Worm (Caenorhabditis elegans): ENCODE results near the gene F56F10.1.
A peak's percentile ranks its signal among the peaks of the same experiment; 100 is the strongest.

Gene F56F10.1

DNA sequence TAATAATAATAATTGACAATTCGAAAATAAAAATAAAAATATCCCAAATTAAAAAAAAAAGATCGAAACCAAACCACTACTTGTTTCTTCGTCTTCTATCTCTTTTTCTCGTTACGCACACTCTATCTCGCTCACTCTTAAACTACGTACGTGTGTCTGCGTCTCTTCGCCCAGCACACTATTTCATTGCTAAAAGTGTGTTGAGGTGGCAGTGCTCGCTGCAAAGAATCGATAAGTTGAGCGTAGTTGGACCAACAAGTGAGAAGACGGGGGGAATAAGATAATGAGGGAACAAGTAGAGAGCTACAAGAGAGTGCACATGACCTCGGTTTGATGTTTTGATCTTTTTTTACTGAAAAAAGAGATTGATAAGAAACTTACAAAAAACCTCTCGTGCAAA lies 46.5 kb upstream of the F56F10.1 start (continued):
- no peak for TF ChIP-seq nhr-237 (tag; optimal IDR thresholded peaks at IDR 0.05)
- TF ChIP-seq unc-86 (tag; optimal IDR thresholded peaks at IDR 0.05), result peak; percentile 74
- no peak for TF ChIP-seq ceh-63 (GFP tag; optimal IDR thresholded peaks at IDR 0.05)
- TF ChIP-seq aly-2 (tag; optimal IDR thresholded peaks at IDR 0.05), result peak; percentile 10
- peak; percentile 55 for TF ChIP-seq nhr-20 (tag; optimal IDR thresholded peaks at IDR 0.05)
- no peak for TF ChIP-seq ceh-90 (tag; optimal IDR thresholded peaks at IDR 0.05)
- no peak for TF ChIP-seq efl-3 (GFP tag; optimal IDR thresholded peaks at IDR 0.05)
- peak; percentile 21 for TF ChIP-seq mep-1 (tag; optimal IDR thresholded peaks at IDR 0.05)
- TF ChIP-seq F16B12.6 (tag; optimal IDR thresholded peaks at IDR 0.05), result no peak
- TF ChIP-seq unc-30 (tag; optimal IDR thresholded peaks at IDR 0.05), result no peak
- no peak for TF ChIP-seq C04F5.9 (tag; optimal IDR thresholded peaks at IDR 0.05)
- no peak for TF ChIP-seq blmp-1 (tag; optimal IDR thresholded peaks at IDR 0.05)
- TF ChIP-seq alr-1 (tag; optimal IDR thresholded peaks at IDR 0.05; ENCODE audit: borderline replicate concordance), result no peak
- no peak for TF ChIP-seq pax-3 (tag; optimal IDR thresholded peaks at IDR 0.05)
- TF ChIP-seq dpl-1 (GFP tag; optimal IDR thresholded peaks at IDR 0.05), result no peak
- TF ChIP-seq nhr-90 (tag; optimal IDR thresholded peaks at IDR 0.05; ENCODE audit: poor library complexity), result no peak
- peak; percentile 41 for TF ChIP-seq elt-2 (tag; optimal IDR thresholded peaks at IDR 0.05)
- TF ChIP-seq rnt-1 (tag; optimal IDR thresholded peaks at IDR 0.05), result peak; percentile 57
- TF ChIP-seq mab-9 (GFP tag; IDR thresholded peaks at IDR 0.05), result no peak
- no peak for TF ChIP-seq nhr-11 (tag; optimal IDR thresholded peaks at IDR 0.05)
- peak; percentile 58 for TF ChIP-seq xbp-1 (tag; optimal IDR thresholded peaks at IDR 0.05)
- TF ChIP-seq nhr-85 (tag), result peak; percentile 47
- TF ChIP-seq pag-3 (tag; optimal IDR thresholded peaks at IDR 0.05; ENCODE audit: borderline replicate concordance, insufficient read depth), result no peak
- TF ChIP-seq nhr-12 (tag; optimal IDR thresholded peaks at IDR 0.05), result no peak
- no peak for TF ChIP-seq zip-4 (GFP tag; optimal IDR thresholded peaks at IDR 0.05)
- peak; percentile 40 for TF ChIP-seq fkh-8 (tag; optimal IDR thresholded peaks at IDR 0.05)
- no peak for TF ChIP-seq ceh-88 (GFP tag; IDR thresholded peaks at IDR 0.05)
- no peak for TF ChIP-seq mef-2 (tag; optimal IDR thresholded peaks at IDR 0.05)
- TF ChIP-seq swsn-7 (tag; optimal IDR thresholded peaks at IDR 0.05), result peak; percentile 73
- TF ChIP-seq lin-13 (GFP tag; optimal IDR thresholded peaks at IDR 0.05), result no peak
- no peak for TF ChIP-seq lin-39 (tag; optimal IDR thresholded peaks at IDR 0.05)
- TF ChIP-seq egl-27 (tag; optimal IDR thresholded peaks at IDR 0.05), result no peak
- no peak for TF ChIP-seq ztf-11 (tag; optimal IDR thresholded peaks at IDR 0.05)
- TF ChIP-seq aha-1 (tag; optimal IDR thresholded peaks at IDR 0.05), result no peak
- TF ChIP-seq efl-1 (optimal IDR thresholded peaks at IDR 0.05), result peak; percentile 39 to 47
- no peak for TF ChIP-seq efl-1 (GFP tag; optimal IDR thresholded peaks at IDR 0.05 in 1 of 2)
- TF ChIP-seq nhr-19 (GFP tag; conservative IDR thresholded peaks at IDR 0.05), result peak; percentile 28; the same call in 1 of the 2 replicates
- no peak for TF ChIP-seq tlp-1 (tag; optimal IDR thresholded peaks at IDR 0.05)
- peak; percentile 70 for TF ChIP-seq egl-13 (tag; optimal IDR thresholded peaks at IDR 0.05)
- no peak for TF ChIP-seq lir-3 (tag; optimal IDR thresholded peaks at IDR 0.05; ENCODE audit: poor library complexity)
- TF ChIP-seq fkh-4 (tag; optimal IDR thresholded peaks at IDR 0.05; ENCODE audit: borderline replicate concordance), result no peak
- no peak for TF ChIP-seq lin-15B (tag; optimal IDR thresholded peaks at IDR 0.05)
- TF ChIP-seq nhr-47 (tag; optimal IDR thresholded peaks at IDR 0.05), result peak; percentile 76
- no peak for TF ChIP-seq sox-4 (tag; optimal IDR thresholded peaks at IDR 0.05)

DNA sequence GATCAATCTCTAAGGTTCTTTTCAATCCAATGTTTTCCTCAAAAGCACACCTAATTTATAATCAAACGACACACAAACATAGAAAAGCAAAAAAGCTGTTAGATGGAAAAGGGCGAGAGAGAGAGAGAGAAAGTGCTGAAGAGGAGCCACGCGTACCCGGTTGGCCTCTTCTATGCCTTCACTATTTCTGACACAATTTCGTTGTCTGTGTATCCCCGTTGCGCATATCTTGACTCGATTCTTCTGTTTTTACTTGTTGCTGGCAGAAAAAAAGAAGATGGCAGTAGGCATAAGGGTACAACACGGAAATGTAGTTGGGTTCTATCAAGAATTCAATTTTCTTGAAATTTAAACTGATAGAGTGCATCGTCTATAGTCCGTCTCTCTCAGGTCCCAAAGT lies 44.9 kb upstream of the F56F10.1 start:
- TF ChIP-seq sup-37 (GFP tag; optimal IDR thresholded peaks at IDR 0.05) (no peak), lin-13 (GFP tag; optimal IDR thresholded peaks at IDR 0.05) (peak; percentile 15), mep-1 (tag; optimal IDR thresholded peaks at IDR 0.05) (peak; percentile 75), blmp-1 (tag; optimal IDR thresholded peaks at IDR 0.05) (peak; percentile 90), ceh-8 (GFP tag; optimal IDR thresholded peaks at IDR 0.05) (peak; percentile 59), efl-1 (optimal IDR thresholded peaks at IDR 0.05) (peak; percentile 34 to 69), efl-1 (GFP tag; optimal IDR thresholded peaks at IDR 0.05 in 1 of 2) (peak in 1 of 2 experiments; percentile 85), fkh-10 (GFP tag; optimal IDR thresholded peaks at IDR 0.05) (peak; percentile 93), ets-5 (GFP tag; IDR thresholded peaks at IDR 0.05) (no peak), jun-1 (tag; optimal IDR thresholded peaks at IDR 0.05) (peak; percentile 7), unc-62 (GFP tag; optimal IDR thresholded peaks at IDR 0.05) (no peak), nhr-19 (GFP tag; conservative IDR thresholded peaks at IDR 0.05) (no peak; the same call in 1 of the 2 replicates), tbx-2 (tag; optimal IDR thresholded peaks at IDR 0.05) (peak; percentile 77), ztf-11 (tag; optimal IDR thresholded peaks at IDR 0.05) (no peak), tlp-1 (tag; optimal IDR thresholded peaks at IDR 0.05) (no peak), fkh-4 (tag; optimal IDR thresholded peaks at IDR 0.05; ENCODE audit: borderline replicate concordance) (no peak), Y116A8C.19 (tag; optimal IDR thresholded peaks at IDR 0.05; ENCODE audit: borderline replicate concordance) (no peak), nhr-28 (tag; optimal IDR thresholded peaks at IDR 0.05) (no peak), rnt-1 (tag; optimal IDR thresholded peaks at IDR 0.05) (peak; percentile 54), nhr-11 (tag; optimal IDR thresholded peaks at IDR 0.05) (peak; percentile 40)

All from whole organism, L1 larva.